Worm (Caenorhabditis elegans): Measurements from ENCODE around the gene F44E5.17.

ce11 chrII:11733850-11734249 lies 14.5 kb downstream of the F44E5.17 start:
- TF ChIP-seq dao-5 (tag; optimal IDR thresholded peaks at IDR 0.05) = no peak
- no peak for TF ChIP-seq W03F9.2 (tag; optimal IDR thresholded peaks at IDR 0.05)
- TF ChIP-seq him-1 (tag; optimal IDR thresholded peaks at IDR 0.05) = no peak

All from whole organism, L4/young adult.